Worm (Caenorhabditis elegans) whole organism, L2 larva: ENCODE data around the gene Y41E3.19.

Experiments
- C34F6.9 ChIP-seq: fragments of 150-350 bp; optimal IDR thresholded peaks from 2 replicates; lab custom pipeline; 2014; ENCODE audit warnings: missing biosample characterization, missing genetic modification characterization
- F13H6.1 ChIP-seq: sonication (generic microtip); optimal IDR thresholded peaks from 2 replicates; lab custom pipeline; 2016; ENCODE audit warnings: missing genetic modification characterization, missing compliant biosample characterization
- Y55F3AM.14 ChIP-seq: fragments of 200-800 bp; sonication (Bioruptor generic); optimal IDR thresholded peaks from 2 replicates; lab custom pipeline; 2018; ENCODE audit warnings: mild to moderate bottlenecking, missing genetic modification characterization, missing compliant biosample characterization
- ZK546.5 ChIP-seq: sonication (generic microtip); optimal IDR thresholded peaks from 2 replicates; lab custom pipeline; 2017; ENCODE audit warnings: missing biosample characterization, missing genetic modification characterization
- aly-2 ChIP-seq: fragments of 150-350 bp; optimal IDR thresholded peaks from 2 replicates; lab custom pipeline; 2014; ENCODE audit warnings: missing biosample characterization, missing genetic modification characterization
- ama-1 ChIP-seq: fragments of 150-350 bp; optimal IDR thresholded peaks from 2 replicates; lab custom pipeline; 2018; ENCODE audit warnings: inconsistent platforms
- blmp-1 ChIP-seq: sonication (generic microtip); optimal IDR thresholded peaks from 2 replicates; lab custom pipeline; 2017; ENCODE audit warnings: missing genetic modification characterization, mild to moderate bottlenecking, missing compliant biosample characterization, antibody characterized with exemption, moderate library complexity; ENCODE audit not compliant: insufficient read depth
- ceh-16 ChIP-seq: fragments of 150-350 bp; optimal IDR thresholded peaks from 2 replicates; lab custom pipeline; 2014; ENCODE audit warnings: missing biosample characterization, missing genetic modification characterization
- crh-2 ChIP-seq: sonication (generic microtip); optimal IDR thresholded peaks from 2 replicates; lab custom pipeline; 2017; ENCODE audit warnings: missing biosample characterization, missing genetic modification characterization
- egl-27 ChIP-seq: sonication (generic microtip); optimal IDR thresholded peaks from 3 replicates; lab custom pipeline; 2017; ENCODE audit warnings: missing biosample characterization, missing genetic modification reagents, missing genetic modification characterization
- elt-1 ChIP-seq: fragments of 150-350 bp; optimal IDR thresholded peaks from 2 replicates; lab custom pipeline; 2014; ENCODE audit warnings: missing biosample characterization, missing genetic modification characterization
- elt-3 ChIP-seq: sonication (generic microtip); optimal IDR thresholded peaks from 2 replicates; lab custom pipeline; 2017; ENCODE audit warnings: missing biosample characterization, missing genetic modification characterization
- fos-1 ChIP-seq: fragments of 150-350 bp; optimal IDR thresholded peaks from 2 replicates; lab custom pipeline; 2014; ENCODE audit warnings: missing biosample characterization, missing genetic modification characterization
- gmeb-1 ChIP-seq: fragments of 150-350 bp; optimal IDR thresholded peaks from 2 replicates; lab custom pipeline; 2014; ENCODE audit warnings: missing biosample characterization, missing genetic modification characterization
- lin-11 ChIP-seq: fragments of 150-350 bp; sonication (generic microtip); optimal IDR thresholded peaks from 2 replicates; lab custom pipeline; 2014; ENCODE audit warnings: missing biosample characterization, missing genetic modification characterization, inconsistent platforms, mixed read lengths
- lin-13 ChIP-seq: fragments of 150-350 bp; optimal IDR thresholded peaks from 2 replicates; lab custom pipeline; 2014; ENCODE audit warnings: missing biosample characterization, missing genetic modification reagents, missing genetic modification characterization
- lin-39 ChIP-seq: fragments of 150-350 bp; optimal IDR thresholded peaks from 2 replicates; lab custom pipeline; 2014; ENCODE audit warnings: missing biosample characterization, missing genetic modification reagents, missing genetic modification characterization
- lsy-2 ChIP-seq, 2 experiments: fragments of 150-350 bp in 1 of 2; sonication (generic microtip) in 1 of 2; optimal IDR thresholded peaks; 2 replicates each; lab custom pipeline; 2014 to 2017; ENCODE audit warnings: missing biosample characterization in 2 of 2, missing genetic modification characterization in 2 of 2
- mab-5 ChIP-seq: fragments of 150-350 bp; optimal IDR thresholded peaks from 2 replicates; lab custom pipeline; 2014; ENCODE audit warnings: missing biosample characterization, missing genetic modification characterization
- mdl-1 ChIP-seq, 2 experiments: fragments of 150-350 bp in 1 of 2; sonication (generic microtip) in 1 of 2; optimal IDR thresholded peaks; 2 replicates each; lab custom pipeline; 2017; ENCODE audit warnings: missing biosample characterization in 2 of 2, missing genetic modification characterization in 2 of 2
- nhr-10 ChIP-seq: sonication (generic microtip); optimal IDR thresholded peaks from 2 replicates; lab custom pipeline; 2017; ENCODE audit warnings: missing biosample characterization, missing genetic modification characterization
- nhr-12 ChIP-seq: fragments of 150-350 bp; optimal IDR thresholded peaks from 2 replicates; lab custom pipeline; 2014; ENCODE audit warnings: missing biosample characterization, missing genetic modification characterization
- nhr-129 ChIP-seq: fragments of 150-350 bp; optimal IDR thresholded peaks from 2 replicates; lab custom pipeline; 2014; ENCODE audit warnings: missing biosample characterization, missing genetic modification characterization
- nhr-21 ChIP-seq: fragments of 150-350 bp; optimal IDR thresholded peaks from 2 replicates; lab custom pipeline; 2014; ENCODE audit warnings: missing biosample characterization, missing genetic modification characterization
- nhr-23 ChIP-seq: fragments of 150-350 bp; optimal IDR thresholded peaks from 2 replicates; lab custom pipeline; 2014; ENCODE audit warnings: missing biosample characterization, missing genetic modification reagents, missing genetic modification characterization
- nhr-237 ChIP-seq: fragments of 150-350 bp; optimal IDR thresholded peaks from 2 replicates; lab custom pipeline; 2014; ENCODE audit warnings: missing biosample characterization, missing genetic modification characterization
- nhr-25 ChIP-seq: fragments of 150-350 bp; sonication (generic microtip); optimal IDR thresholded peaks from 3 replicates; lab custom pipeline; 2014; ENCODE audit warnings: missing biosample characterization, missing genetic modification characterization
- nhr-6 ChIP-seq: fragments of 150-350 bp; optimal IDR thresholded peaks from 2 replicates; lab custom pipeline; 2014; ENCODE audit warnings: missing biosample characterization, missing genetic modification characterization
- sem-4 ChIP-seq: fragments of 150-350 bp; optimal IDR thresholded peaks from 2 replicates; lab custom pipeline; 2014; ENCODE audit warnings: missing biosample characterization, missing genetic modification reagents, missing genetic modification characterization
- skn-1 ChIP-seq: sonication (generic microtip); optimal IDR thresholded peaks from 2 replicates; lab custom pipeline; 2017; ENCODE audit warnings: missing biosample characterization, missing genetic modification characterization
- sma-3 ChIP-seq: sonication (generic microtip); optimal IDR thresholded peaks from 2 replicates; lab custom pipeline; 2016; ENCODE audit warnings: missing genetic modification reagents, missing genetic modification characterization, missing compliant biosample characterization
- snpc-4 ChIP-seq: fragments of 150-350 bp; optimal IDR thresholded peaks from 2 replicates; lab custom pipeline; 2014; ENCODE audit warnings: missing biosample characterization, missing genetic modification characterization
- unc-55 ChIP-seq: fragments of 150-350 bp; sonication (generic microtip); optimal IDR thresholded peaks from 3 replicates; lab custom pipeline; 2014; ENCODE audit warnings: missing biosample characterization, missing genetic modification reagents, missing genetic modification characterization
- unc-62 ChIP-seq: fragments of 150-350 bp; optimal IDR thresholded peaks from 2 replicates; lab custom pipeline; 2014; ENCODE audit warnings: missing biosample characterization, missing genetic modification reagents, missing genetic modification characterization
- ztf-1 ChIP-seq: fragments of 200-800 bp; sonication (Bioruptor generic); conservative IDR thresholded peaks from 2 replicates; pipeline ENCODE4 v1.3.6; 2022; ENCODE audit warnings: missing genetic modification characterization, missing compliant biosample characterization
- ztf-4 ChIP-seq: fragments of 150-350 bp; optimal IDR thresholded peaks from 2 replicates; lab custom pipeline; 2014; ENCODE audit warnings: missing biosample characterization, missing genetic modification characterization

The Y41E3.19 gene

DNA sequence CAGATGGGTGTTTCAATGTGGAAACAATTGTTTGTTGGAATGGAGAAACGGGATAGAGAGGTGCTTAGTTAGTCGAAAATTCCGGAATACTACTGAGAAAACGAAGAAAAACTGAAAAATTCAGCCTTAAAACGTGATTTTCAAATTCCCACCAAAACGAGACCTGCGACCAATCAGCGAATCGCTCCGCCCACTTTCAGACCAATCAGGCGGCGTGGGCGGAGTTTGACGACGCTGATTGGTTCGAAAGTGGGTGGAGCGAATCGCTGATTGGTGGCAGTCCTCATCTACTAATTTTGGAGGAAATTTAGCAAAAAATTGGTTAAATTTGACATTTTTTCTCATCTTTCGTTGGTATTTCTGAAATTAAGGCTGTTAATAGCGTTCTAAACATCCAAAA is 28.6 kb upstream of the Y41E3.19 start:
- TF ChIP-seq ama-1 (lab: Kevin White, UChicago), result no peak
- TF ChIP-seq unc-62 (GFP tag; lab: Kevin White, UChicago), result no peak
- TF ChIP-seq ztf-1 (GFP tag; lab: Robert Waterston, UW), result no peak
- TF ChIP-seq nhr-6 (tag; lab: Kevin White, UChicago), result no peak
- no peak for TF ChIP-seq F13H6.1 (tag; lab: Kevin White, UChicago)
- TF ChIP-seq egl-27 (tag; lab: Kevin White, UChicago), result no peak
- TF ChIP-seq nhr-10 (tag; lab: Kevin White, UChicago), result no peak
- TF ChIP-seq lin-13 (GFP tag; lab: Kevin White, UChicago), result no peak
- TF ChIP-seq snpc-4 (tag; lab: Kevin White, UChicago), result no peak
- no peak for TF ChIP-seq crh-2 (tag; lab: Kevin White, UChicago)
- no peak for TF ChIP-seq sma-3 (GFP tag; lab: Kevin White, UChicago)
- no peak for TF ChIP-seq skn-1

DNA sequence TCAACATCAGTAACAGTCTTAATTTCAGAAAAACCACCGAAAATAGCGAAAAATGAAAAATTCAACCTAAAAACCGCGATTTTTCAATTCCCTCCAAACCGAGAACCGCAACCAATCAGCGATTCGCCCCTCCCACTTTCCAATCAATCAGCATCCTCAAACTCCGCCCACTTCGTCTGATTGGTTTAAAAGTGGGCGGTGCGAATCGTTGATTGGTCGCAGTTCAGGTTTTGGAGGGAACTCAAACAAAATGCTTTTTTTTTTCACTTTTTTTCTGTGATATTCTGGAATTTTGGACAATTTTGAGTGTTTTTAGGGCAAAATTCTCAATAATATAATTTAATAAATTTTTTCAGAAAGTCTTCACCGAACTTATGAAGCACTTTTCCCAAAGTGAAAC is 28.0 kb upstream of the Y41E3.19 start:
- TF ChIP-seq nhr-23 (tag; lab: Kevin White, UChicago), result no peak
- TF ChIP-seq skn-1, result no peak
- TF ChIP-seq nhr-6 (tag; lab: Kevin White, UChicago), result no peak
- no peak for TF ChIP-seq nhr-10 (tag; lab: Kevin White, UChicago)

DNA sequence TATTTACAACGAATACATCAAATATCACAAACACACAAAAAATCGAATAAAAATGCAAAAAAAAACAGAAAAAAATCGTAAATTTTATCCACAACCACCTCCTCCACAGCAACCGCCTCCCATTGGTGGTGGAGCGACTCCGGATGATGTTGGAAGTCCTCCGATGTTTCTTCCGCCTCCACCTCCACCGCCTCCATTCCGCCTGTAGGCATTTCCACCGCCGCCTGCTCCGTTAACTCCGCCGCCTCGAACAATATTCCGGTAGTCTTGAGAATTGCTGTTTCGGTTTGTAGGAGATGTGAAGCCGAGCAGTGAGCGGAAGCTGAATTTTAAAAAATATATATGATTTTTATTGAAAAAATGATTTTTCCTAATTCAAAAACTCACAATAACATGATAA is 27.5 kb upstream of the Y41E3.19 start:
- TF ChIP-seq nhr-237 (tag; lab: Kevin White, UChicago), result no peak
- TF ChIP-seq ZK546.5 (tag; lab: Kevin White, UChicago), result no peak
- TF ChIP-seq lsy-2 (tag; optimal IDR thresholded peaks at IDR 0.05; lab: Kevin White, UChicago), result no peak
- no peak for TF ChIP-seq mab-5 (tag; lab: Kevin White, UChicago)
- TF ChIP-seq ceh-16 (tag; lab: Kevin White, UChicago), result no peak
- no peak for TF ChIP-seq lin-11 (tag; lab: Kevin White, UChicago)
- TF ChIP-seq egl-27 (tag; lab: Kevin White, UChicago), result no peak
- no peak for TF ChIP-seq unc-62 (GFP tag; lab: Kevin White, UChicago)
- no peak for TF ChIP-seq sem-4 (tag; lab: Kevin White, UChicago)
- TF ChIP-seq nhr-10 (tag; lab: Kevin White, UChicago), result no peak
- no peak for TF ChIP-seq ama-1 (lab: Kevin White, UChicago)
- no peak for TF ChIP-seq fos-1
- TF ChIP-seq blmp-1 (tag; lab: Kevin White, UChicago), result no peak
- no peak for TF ChIP-seq nhr-23 (tag; lab: Kevin White, UChicago)
- no peak for TF ChIP-seq nhr-21 (tag; lab: Kevin White, UChicago)

DNA sequence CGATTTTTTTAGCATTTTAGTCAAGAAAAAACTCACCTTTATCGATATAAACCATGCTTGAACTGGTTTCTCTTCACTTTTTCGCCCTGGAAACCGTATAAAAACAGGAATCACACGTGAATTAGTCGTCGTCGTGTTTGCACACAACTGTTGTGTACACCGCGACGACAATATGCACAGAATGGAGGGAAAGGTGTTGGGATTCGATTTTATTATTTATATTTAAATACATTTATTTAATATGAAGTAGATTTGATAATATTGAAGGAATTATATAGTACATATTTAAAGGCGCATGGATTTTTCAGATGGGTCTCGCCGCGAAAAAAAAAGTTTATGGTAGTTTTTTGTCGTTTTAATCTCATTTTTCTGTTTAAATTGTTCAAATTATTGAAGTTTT is 27.0 kb upstream of the Y41E3.19 start, which contains the start of gene Y41E3.8:
Gene Y41E3.8 (minus strand): TSS at position 88 of the 400 bp plus-strand sequence.
- TF ChIP-seq mdl-1 (tag; optimal IDR thresholded peaks at IDR 0.05; lab: Kevin White, UChicago) (peak in 1 of 2 experiments; percentile 8), sem-4 (tag; lab: Kevin White, UChicago) (no peak), unc-55 (peak; percentile 35), mab-5 (tag; lab: Kevin White, UChicago) (no peak), lin-13 (GFP tag; lab: Kevin White, UChicago) (no peak), crh-2 (tag; lab: Kevin White, UChicago) (no peak), ZK546.5 (tag; lab: Kevin White, UChicago) (no peak), lsy-2 (tag; optimal IDR thresholded peaks at IDR 0.05; lab: Kevin White, UChicago) (peak in 1 of 2 experiments; percentile 54), elt-3 (no peak), gmeb-1 (peak; percentile 55), nhr-21 (tag; lab: Kevin White, UChicago) (peak; percentile 10), egl-27 (tag; lab: Kevin White, UChicago) (no peak), lin-11 (tag; lab: Kevin White, UChicago) (no peak), ztf-1 (GFP tag; lab: Robert Waterston, UW) (no peak), nhr-25 (tag; lab: Kevin White, UChicago) (peak; percentile 6), nhr-6 (tag; lab: Kevin White, UChicago) (no peak), C34F6.9 (peak; percentile 16), nhr-129 (peak; percentile 62), F13H6.1 (tag; lab: Kevin White, UChicago) (no peak)

DNA sequence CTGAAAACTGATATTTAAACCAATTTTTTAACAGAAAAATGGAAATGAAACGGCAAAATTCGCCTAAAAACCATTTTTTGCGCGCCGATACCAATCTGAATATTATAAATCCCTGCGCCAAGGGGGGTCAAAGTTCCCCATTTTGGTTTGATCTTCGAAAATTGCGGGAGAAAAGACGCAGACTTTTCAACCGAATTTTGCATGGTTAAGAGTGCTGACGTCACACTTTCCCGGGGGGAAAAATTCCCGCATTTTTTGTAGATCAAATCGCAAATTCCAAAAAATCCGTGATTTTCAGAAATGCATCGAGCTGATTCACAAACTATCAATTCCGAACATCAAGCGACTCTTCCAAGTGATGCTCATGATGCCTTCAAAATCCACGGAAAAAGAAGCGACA is 26.4 kb upstream of the Y41E3.19 start:
- no peak for TF ChIP-seq mdl-1 (tag; optimal IDR thresholded peaks at IDR 0.05; lab: Kevin White, UChicago)
- no peak for TF ChIP-seq unc-62 (GFP tag; lab: Kevin White, UChicago)
- no peak for TF ChIP-seq nhr-12
- TF ChIP-seq skn-1, result no peak
- no peak for TF ChIP-seq F13H6.1 (tag; lab: Kevin White, UChicago)
- TF ChIP-seq Y55F3AM.14 (GFP tag; lab: Kevin White, UChicago), result no peak
- no peak for TF ChIP-seq aly-2 (tag; lab: Kevin White, UChicago)
- no peak for TF ChIP-seq elt-1 (tag; lab: Kevin White, UChicago)
- TF ChIP-seq nhr-6 (tag; lab: Kevin White, UChicago), result no peak
- TF ChIP-seq crh-2 (tag; lab: Kevin White, UChicago), result no peak
- TF ChIP-seq lin-39 (tag; lab: Kevin White, UChicago), result no peak
- no peak for TF ChIP-seq ZK546.5 (tag; lab: Kevin White, UChicago)
- TF ChIP-seq C34F6.9, result no peak
- TF ChIP-seq nhr-129, result no peak
- no peak for TF ChIP-seq ztf-4 (tag; lab: Kevin White, UChicago)
- TF ChIP-seq nhr-23 (tag; lab: Kevin White, UChicago), result no peak
- TF ChIP-seq nhr-25 (tag; lab: Kevin White, UChicago), result no peak
- no peak for TF ChIP-seq nhr-237 (tag; lab: Kevin White, UChicago)
